Worm (Caenorhabditis elegans): ENCODE data around the gene oac-59.

oac-59 gene

ce11 chrIV:12335248-12335647 is 34.2 kb upstream of the oac-59 start:
- TF ChIP-seq mdl-1 (tag; optimal IDR thresholded peaks at IDR 0.05) (peak in 1 of 2 experiments; percentile 22), lin-11 (tag; optimal IDR thresholded peaks at IDR 0.05) (peak; percentile 24), lin-39 (tag; optimal IDR thresholded peaks at IDR 0.05) (no peak), sma-3 (GFP tag; optimal IDR thresholded peaks at IDR 0.05) (no peak), sma-9 (GFP tag; optimal IDR thresholded peaks at IDR 0.05) (peak; percentile 43), sma-9 (tag; optimal IDR thresholded peaks at IDR 0.05) (no peak), ceh-82 (tag; optimal IDR thresholded peaks at IDR 0.05) (no peak), nhr-129 (tag; optimal IDR thresholded peaks at IDR 0.05) (peak; percentile 90), alr-1 (tag; optimal IDR thresholded peaks at IDR 0.05) (no peak), elt-1 (tag; optimal IDR thresholded peaks at IDR 0.05) (no peak), mab-5 (tag; optimal IDR thresholded peaks at IDR 0.05) (no peak), lsy-2 (tag; optimal IDR thresholded peaks at IDR 0.05) (peak in 1 of 2 experiments; percentile 2), nhr-23 (tag; optimal IDR thresholded peaks at IDR 0.05) (no peak), unc-55 (GFP tag; optimal IDR thresholded peaks at IDR 0.05) (peak; percentile 39), F13H6.1 (tag; optimal IDR thresholded peaks at IDR 0.05) (peak; percentile 54), snpc-4 (tag; optimal IDR thresholded peaks at IDR 0.05) (no peak), nhr-25 (tag; optimal IDR thresholded peaks at IDR 0.05) (peak; percentile 28), nhr-21 (tag; optimal IDR thresholded peaks at IDR 0.05) (no peak), lin-13 (GFP tag; optimal IDR thresholded peaks at IDR 0.05) (no peak), C34F6.9 (tag; optimal IDR thresholded peaks at IDR 0.05) (peak; percentile 17), ztf-1 (GFP tag; conservative IDR thresholded peaks at IDR 0.05) (no peak), ZK546.5 (tag; optimal IDR thresholded peaks at IDR 0.05) (no peak), nhr-11 (tag; optimal IDR thresholded peaks at IDR 0.05) (no peak), mbf-1 (tag; optimal IDR thresholded peaks at IDR 0.05) (no peak)

- no peak for TF ChIP-seq fos-1 (tag; optimal IDR thresholded peaks at IDR 0.05)
- no peak for TF ChIP-seq sma-3 (GFP tag; optimal IDR thresholded peaks at IDR 0.05)
- no peak for TF ChIP-seq Y55F3AM.14 (GFP tag; optimal IDR thresholded peaks at IDR 0.05)
- TF ChIP-seq nhr-129 (tag; optimal IDR thresholded peaks at IDR 0.05), result peak; percentile 17
- no peak for TF ChIP-seq sem-4 (tag; optimal IDR thresholded peaks at IDR 0.05)
- peak; percentile 34 for TF ChIP-seq unc-55 (GFP tag; optimal IDR thresholded peaks at IDR 0.05)
- TF ChIP-seq nhr-10 (tag; optimal IDR thresholded peaks at IDR 0.05), result no peak
- no peak for TF ChIP-seq dmd-4 (tag; optimal IDR thresholded peaks at IDR 0.05)
- TF ChIP-seq ceh-16 (tag; optimal IDR thresholded peaks at IDR 0.05), result no peak
- no peak for TF ChIP-seq nhr-237 (tag; optimal IDR thresholded peaks at IDR 0.05)
- no peak for TF ChIP-seq elt-1 (tag; optimal IDR thresholded peaks at IDR 0.05)
- no peak for TF ChIP-seq mab-5 (tag; optimal IDR thresholded peaks at IDR 0.05)
- no peak for TF ChIP-seq unc-62 (GFP tag; optimal IDR thresholded peaks at IDR 0.05)
- TF ChIP-seq ama-1 (optimal IDR thresholded peaks at IDR 0.05), result no peak
- no peak for TF ChIP-seq lin-13 (GFP tag; optimal IDR thresholded peaks at IDR 0.05)
- peak in 1 of 2 experiments; percentile 46 for TF ChIP-seq lsy-2 (tag; optimal IDR thresholded peaks at IDR 0.05)
- no peak for TF ChIP-seq ztf-1 (GFP tag; conservative IDR thresholded peaks at IDR 0.05)
- no peak for TF ChIP-seq mbf-1 (tag; optimal IDR thresholded peaks at IDR 0.05)
- no peak for TF ChIP-seq C34F6.9 (tag; optimal IDR thresholded peaks at IDR 0.05)
- no peak for TF ChIP-seq zag-1 (tag; optimal IDR thresholded peaks at IDR 0.05)
- no peak for TF ChIP-seq nhr-6 (tag; optimal IDR thresholded peaks at IDR 0.05)
- no peak for TF ChIP-seq nhr-23 (tag; optimal IDR thresholded peaks at IDR 0.05)
- no peak for TF ChIP-seq blmp-1 (tag; optimal IDR thresholded peaks at IDR 0.05; ENCODE audit: insufficient read depth)
- no peak for TF ChIP-seq ZK546.5 (tag; optimal IDR thresholded peaks at IDR 0.05)
- TF ChIP-seq ztf-4 (tag; optimal IDR thresholded peaks at IDR 0.05), result no peak
- no peak for TF ChIP-seq ztf-11 (tag; optimal IDR thresholded peaks at IDR 0.05)
- TF ChIP-seq nhr-11 (tag; optimal IDR thresholded peaks at IDR 0.05), result no peak
- TF ChIP-seq lin-11 (tag; optimal IDR thresholded peaks at IDR 0.05), result no peak
- peak; percentile 65 for TF ChIP-seq gmeb-1 (tag; optimal IDR thresholded peaks at IDR 0.05)
- no peak for TF ChIP-seq lin-39 (tag; optimal IDR thresholded peaks at IDR 0.05)
- TF ChIP-seq sma-9 (GFP tag; optimal IDR thresholded peaks at IDR 0.05), result no peak
- no peak for TF ChIP-seq sma-9 (tag; optimal IDR thresholded peaks at IDR 0.05)
- no peak for TF ChIP-seq unc-39 (tag; optimal IDR thresholded peaks at IDR 0.05)
These were observed 33.6 kb upstream of the oac-59 start for ce11 chrIV:12334708-12335107.

- TF ChIP-seq nhr-77 (tag; optimal IDR thresholded peaks at IDR 0.05), result no peak
- no peak for TF ChIP-seq skn-1 (tag; optimal IDR thresholded peaks at IDR 0.05)
- no peak for TF ChIP-seq C34F6.9 (tag; optimal IDR thresholded peaks at IDR 0.05)
- no peak for TF ChIP-seq lin-11 (tag; optimal IDR thresholded peaks at IDR 0.05)
- TF ChIP-seq snpc-4 (tag; optimal IDR thresholded peaks at IDR 0.05), result no peak
- TF ChIP-seq nhr-10 (tag; optimal IDR thresholded peaks at IDR 0.05), result no peak
- TF ChIP-seq nhr-23 (tag; optimal IDR thresholded peaks at IDR 0.05), result no peak
- TF ChIP-seq lsy-2 (tag; optimal IDR thresholded peaks at IDR 0.05), result no peak
- TF ChIP-seq sem-4 (tag; optimal IDR thresholded peaks at IDR 0.05), result no peak
- no peak for TF ChIP-seq unc-55 (GFP tag; optimal IDR thresholded peaks at IDR 0.05)
- no peak for TF ChIP-seq ZK546.5 (tag; optimal IDR thresholded peaks at IDR 0.05)
- TF ChIP-seq peb-1 (tag; optimal IDR thresholded peaks at IDR 0.05), result no peak
- TF ChIP-seq ceh-82 (tag; optimal IDR thresholded peaks at IDR 0.05), result no peak
- TF ChIP-seq ztf-1 (GFP tag; conservative IDR thresholded peaks at IDR 0.05), result no peak
- TF ChIP-seq crh-2 (tag; optimal IDR thresholded peaks at IDR 0.05), result no peak
These were observed 33.1 kb upstream of the oac-59 start for ce11 chrIV:12334142-12334541.

All from whole organism, L2 larva.